Worm (Caenorhabditis elegans): ENCODE measurements around the gene Y94H6A.7.

- TF ChIP-seq attf-3 (GFP tag; conservative IDR thresholded peaks at IDR 0.05) (no peak), zim-3 (tag; optimal IDR thresholded peaks at IDR 0.05) (no peak), ztf-18 (tag; optimal IDR thresholded peaks at IDR 0.05) (no peak), snpc-4 (GFP tag; optimal IDR thresholded peaks at IDR 0.05) (no peak), snpc-4 (tag; optimal IDR thresholded peaks at IDR 0.05) (no peak), ceh-79 (tag; optimal IDR thresholded peaks at IDR 0.05) (no peak), let-607 (tag; optimal IDR thresholded peaks at IDR 0.05) (no peak)
Measured at ce11 chrIV:2753541-2753940, 37.2 kb upstream of the Y94H6A.7 start.
